Fruit fly (Drosophila melanogaster) S2 (cell line): ENCODE measurements around the gene CG3448.
A peak's percentile ranks its signal among the peaks of the same experiment; 100 is the strongest.

Source experiments
- CG8478 ChIP-seq: fragments of >200 bp; optimal IDR thresholded peaks from 2 replicates; lab custom pipeline; 2018
- CTCF ChIP-seq, 2 experiments: fragments of >200 bp; optimal IDR thresholded peaks; 2 replicates each; lab custom pipeline; 2018

DNA sequence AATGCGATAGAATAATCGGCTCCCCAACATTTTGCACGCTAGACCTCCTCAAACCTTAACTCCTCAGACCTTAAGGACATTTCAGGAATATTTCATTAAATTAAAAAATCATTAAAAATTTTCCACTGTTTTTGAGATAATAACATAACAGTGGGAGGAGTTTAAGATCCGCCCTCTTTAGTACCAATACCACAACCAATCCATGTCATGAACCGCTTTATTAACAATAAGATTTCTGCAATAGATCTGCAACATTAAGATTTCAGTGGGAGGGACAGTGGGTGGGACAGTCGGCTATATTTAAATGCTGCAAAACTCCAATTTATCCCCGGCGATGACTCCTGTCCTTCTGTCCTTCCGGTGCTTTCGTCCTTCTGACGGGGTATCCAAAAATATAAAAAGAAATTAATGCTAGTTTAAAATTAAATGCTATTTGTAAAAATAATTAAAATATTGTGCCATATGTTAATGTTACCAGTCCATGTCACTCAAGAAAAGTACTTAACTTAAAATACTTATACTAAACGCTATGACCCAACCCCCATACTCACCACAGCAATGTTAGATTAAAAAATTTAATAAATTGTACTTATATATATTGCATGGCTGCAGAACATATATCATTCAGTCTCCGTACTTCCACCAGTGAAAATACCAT lies 8.6 kb downstream of the CG3448 start, which contains the start of gene Srg3:
- no peak for TF ChIP-seq CG8478 (lab: Kevin White, UChicago)
- peak in 1 of 2 experiments; percentile 16 for TF ChIP-seq CTCF (optimal IDR thresholded peaks at IDR 0.05; lab: Kevin White, UChicago)
